Fruit fly (Drosophila melanogaster) whole organism, prepupa: ENCODE results near the gene ben.
"Not testable (repeated sequence)": the region's sequence is repeated elsewhere in the genome, so short reads cannot be mapped to it uniquely, and the experiment has no call there.

Experiments used
- Blimp-1 ChIP-seq: fragments of 200-800 bp; sonication (Bioruptor generic); optimal IDR thresholded peaks from 3 replicates; lab custom pipeline; 2017; ENCODE audit warnings: missing biosample characterization, missing genetic modification characterization, mild to moderate bottlenecking, moderate library complexity, missing genetic modification reagents
- CG10631 ChIP-seq: fragments of 200-800 bp; sonication (Bioruptor generic); optimal IDR thresholded peaks from 2 replicates; lab custom pipeline; 2016; ENCODE audit warnings: missing biosample characterization, missing genetic modification characterization
- CG10669 ChIP-seq: fragments of 200-800 bp; sonication (Bioruptor generic); optimal IDR thresholded peaks from 3 replicates; lab custom pipeline; 2018; ENCODE audit warnings: missing biosample characterization, mild to moderate bottlenecking, missing genetic modification characterization, moderate library complexity
- CG11762 ChIP-seq: fragments of 200-800 bp; sonication (Bioruptor generic); optimal IDR thresholded peaks from 3 replicates; lab custom pipeline; 2016; ENCODE audit warnings: missing biosample characterization, missing genetic modification characterization; ENCODE audit not compliant: insufficient read depth
- CG16779 ChIP-seq: fragments of 200-800 bp; sonication (Bioruptor generic); optimal IDR thresholded peaks from 3 replicates; lab custom pipeline; 2017; ENCODE audit warnings: missing biosample characterization, mild to moderate bottlenecking, missing genetic modification characterization
- CG3032 ChIP-seq: fragments of 200-800 bp; optimal IDR thresholded peaks from 2 replicates; lab custom pipeline; 2019; ENCODE audit warnings: missing biosample characterization, mild to moderate bottlenecking, missing genetic modification characterization, moderate library complexity
- CG31627 ChIP-seq: fragments of 200-800 bp; sonication (Bioruptor generic); optimal IDR thresholded peaks from 3 replicates; lab custom pipeline; 2016; ENCODE audit warnings: missing biosample characterization, missing genetic modification characterization
- CG32006 ChIP-seq: fragments of 200-800 bp; sonication (Bioruptor generic); optimal IDR thresholded peaks from 3 replicates; lab custom pipeline; 2017; ENCODE audit warnings: missing biosample characterization, mild to moderate bottlenecking, missing genetic modification characterization
- CG34406 ChIP-seq: fragments of 200-800 bp; sonication (Bioruptor generic); optimal IDR thresholded peaks from 3 replicates; lab custom pipeline; 2016; ENCODE audit warnings: missing biosample characterization, missing genetic modification characterization
- CG4318 ChIP-seq: fragments of 200-800 bp; sonication (Bioruptor generic); optimal IDR thresholded peaks from 3 replicates; lab custom pipeline; 2017; ENCODE audit warnings: missing biosample characterization, mild to moderate bottlenecking, missing genetic modification characterization
- CG6163 ChIP-seq: fragments of 200-800 bp; sonication (Bioruptor generic); IDR thresholded peaks from 3 replicates; pipeline ENCODE4 v1.3.6; 2022; ENCODE audit warnings: missing biosample characterization, missing genetic modification characterization
- CG6792 ChIP-seq: fragments of 200-800 bp; sonication (Bioruptor generic); optimal IDR thresholded peaks from 3 replicates; lab custom pipeline; 2016; ENCODE audit warnings: missing biosample characterization, missing genetic modification characterization
- CG6808 ChIP-seq: fragments of 200-800 bp; sonication (Bioruptor generic); optimal IDR thresholded peaks from 3 replicates; lab custom pipeline; 2017; ENCODE audit warnings: missing biosample characterization, missing genetic modification characterization, mild to moderate bottlenecking, moderate library complexity, missing genetic modification reagents
- CG7368 ChIP-seq: fragments of 200-800 bp; sonication (Bioruptor generic); optimal IDR thresholded peaks from 3 replicates; lab custom pipeline; 2016; ENCODE audit warnings: missing biosample characterization, missing genetic modification characterization
- CG8119 ChIP-seq: fragments of 200-800 bp; sonication (Bioruptor generic); IDR thresholded peaks from 3 replicates; pipeline ENCODE4 v1.3.6; 2022; ENCODE audit warnings: missing biosample characterization, missing genetic modification characterization
- Eip75B ChIP-seq: fragments of 200-800 bp; sonication (Bioruptor generic); optimal IDR thresholded peaks from 3 replicates; lab custom pipeline; 2016; ENCODE audit warnings: missing biosample characterization, missing genetic modification characterization
- Eip78C ChIP-seq: fragments of 200-800 bp; sonication (Bioruptor generic); peaks from one replicate; lab custom pipeline; 2016; ENCODE audit warnings: missing biosample characterization, missing genetic modification characterization
- Ets96B ChIP-seq: fragments of 200-800 bp; optimal IDR thresholded peaks from 2 replicates; lab custom pipeline; 2019; ENCODE audit warnings: missing biosample characterization, mild to moderate bottlenecking, missing genetic modification characterization, moderate library complexity
- Gug ChIP-seq: fragments of 200-800 bp; sonication (Bioruptor generic); IDR thresholded peaks from 2 replicates; pipeline ENCODE4 v1.3.6; 2022; ENCODE audit warnings: missing biosample characterization, missing genetic modification characterization
- Hr39 ChIP-seq: fragments of 200-800 bp; sonication (Bioruptor generic); optimal IDR thresholded peaks from 2 replicates; lab custom pipeline; 2016; ENCODE audit warnings: missing biosample characterization, missing genetic modification characterization
- Hr4 ChIP-seq: fragments of 200-800 bp; sonication (Bioruptor generic); optimal IDR thresholded peaks from 3 replicates; lab custom pipeline; 2016; ENCODE audit warnings: missing biosample characterization, missing genetic modification characterization
- Lpt ChIP-seq: fragments of 200-800 bp; sonication (Bioruptor generic); optimal IDR thresholded peaks from 3 replicates; lab custom pipeline; 2016; ENCODE audit warnings: missing biosample characterization, missing genetic modification characterization
- Sox102F ChIP-seq: fragments of 200-800 bp; sonication (Bioruptor generic); optimal IDR thresholded peaks from 2 replicates; lab custom pipeline; 2016; ENCODE audit warnings: missing biosample characterization, mild to moderate bottlenecking, missing genetic modification characterization
- Sox14 ChIP-seq: fragments of 200-800 bp; sonication (Bioruptor generic); optimal IDR thresholded peaks from 3 replicates; lab custom pipeline; 2016; ENCODE audit warnings: missing biosample characterization, missing genetic modification characterization
- achi ChIP-seq: fragments of 200-800 bp; sonication (Bioruptor generic); optimal IDR thresholded peaks from 3 replicates; lab custom pipeline; 2016; ENCODE audit warnings: missing biosample characterization, missing genetic modification characterization
- acj6 ChIP-seq: fragments of 200-800 bp; sonication (Bioruptor generic); optimal IDR thresholded peaks from 3 replicates; lab custom pipeline; 2016; ENCODE audit warnings: missing biosample characterization, missing genetic modification characterization
- cyc ChIP-seq: fragments of 200-800 bp; sonication (Bioruptor generic); optimal IDR thresholded peaks from 3 replicates; lab custom pipeline; 2016; ENCODE audit warnings: missing biosample characterization, missing genetic modification characterization
- dac ChIP-seq: fragments of 200-800 bp; sonication (Bioruptor generic); optimal IDR thresholded peaks from 2 replicates; lab custom pipeline; 2017; ENCODE audit warnings: missing biosample characterization, mild to moderate bottlenecking, missing genetic modification characterization
- eg ChIP-seq: fragments of 200-800 bp; sonication (Bioruptor generic); IDR thresholded peaks from 3 replicates; pipeline ENCODE4 v1.3.6; 2022; ENCODE audit warnings: missing biosample characterization, missing genetic modification characterization
- esn ChIP-seq: fragments of 200-800 bp; sonication (Bioruptor generic); optimal IDR thresholded peaks from 2 replicates; lab custom pipeline; 2016; ENCODE audit warnings: missing biosample characterization, mild to moderate bottlenecking, missing genetic modification characterization, moderate library complexity
- fd59A ChIP-seq: fragments of 200-800 bp; sonication (Bioruptor generic); optimal IDR thresholded peaks from 2 replicates; lab custom pipeline; 2017; ENCODE audit warnings: missing biosample characterization, mild to moderate bottlenecking, missing genetic modification characterization, missing genetic modification reagents
- fd85E ChIP-seq: fragments of 200-800 bp; sonication (Bioruptor generic); optimal IDR thresholded peaks from 3 replicates; lab custom pipeline; 2016; ENCODE audit warnings: missing biosample characterization, missing genetic modification characterization
- fkh ChIP-seq: fragments of 200-800 bp; sonication (Bioruptor generic); optimal IDR thresholded peaks from 3 replicates; lab custom pipeline; 2017; ENCODE audit warnings: missing biosample characterization, mild to moderate bottlenecking, missing genetic modification characterization, moderate library complexity
- salr ChIP-seq, 2 experiments: fragments of 200-800 bp; sonication (Bioruptor generic); optimal IDR thresholded peaks; 3 replicates each; lab custom pipeline; 2016 to 2018; ENCODE audit warnings: missing biosample characterization in 2 of 2, missing genetic modification characterization in 2 of 2, mild to moderate bottlenecking in 1 of 2
- spab ChIP-seq: fragments of 200-800 bp; sonication (Bioruptor generic); optimal IDR thresholded peaks from 2 replicates; lab custom pipeline; 2017; ENCODE audit warnings: missing biosample characterization, mild to moderate bottlenecking, missing genetic modification characterization, missing genetic modification reagents
- ss ChIP-seq, 2 experiments: fragments of 200-800 bp; sonication (Bioruptor generic); optimal IDR thresholded peaks; 2 replicates in 1 of 2; 3 replicates in 1 of 2; lab custom pipeline; 2017 to 2018; ENCODE audit warnings: mild to moderate bottlenecking in 2 of 2, missing biosample characterization in 2 of 2, missing genetic modification characterization in 2 of 2, moderate library complexity in 1 of 2
- svp ChIP-seq: fragments of 200-800 bp; sonication (Bioruptor generic); peaks from one replicate; lab custom pipeline; 2016; ENCODE audit warnings: missing biosample characterization, missing genetic modification characterization

The ben gene

dm6 chrX:13994783-13995341 is 1.3 kb upstream of the ben start (continued):
- TF ChIP-seq salr (GFP tag; optimal IDR thresholded peaks at IDR 0.05; lab: Kevin White, UChicago) (peak; percentile 29 to 79), Lpt (peak; percentile 78), Hr4 (no peak), svp (GFP tag; lab: Kevin White, UChicago) (peak; percentile 58), CG6163 (peak; percentile 84), cyc (no peak), Sox102F (GFP tag; lab: Kevin White, UChicago) (peak; percentile 11), Hr39 (no peak), CG6792 (GFP tag; lab: Kevin White, UChicago) (peak; percentile 42), CG7368 (GFP tag; lab: Kevin White, UChicago) (peak; percentile 57), spab (GFP tag; lab: Kevin White, UChicago) (peak; percentile 55), acj6 (GFP tag; lab: Kevin White, UChicago) (no peak), Eip75B (GFP tag; lab: Kevin White, UChicago) (peak; percentile 23), achi (GFP tag; lab: Kevin White, UChicago) (peak; percentile 39), CG34406 (GFP tag; lab: Kevin White, UChicago) (peak; percentile 65), esn (no peak), fd59A (GFP tag; lab: Kevin White, UChicago) (peak; percentile 47), Gug (GFP tag; lab: Robert Waterston, UW) (peak; percentile 36; the same call in 1 of the 2 replicates), CG3032 (tag; lab: Kevin White, UChicago) (peak; percentile 41), CG4318 (GFP tag; lab: Kevin White, UChicago) (no peak), dac (GFP tag; lab: Kevin White, UChicago) (peak; percentile 0), CG10631 (GFP tag; lab: Kevin White, UChicago) (peak; percentile 32), CG32006 (GFP tag; lab: Kevin White, UChicago) (peak; percentile 41), fd85E (GFP tag; lab: Kevin White, UChicago) (peak; percentile 61), CG6808 (peak; percentile 88), eg (GFP tag; lab: Robert Waterston, UW) (peak; percentile 71; the same call in 2 of the 3 replicates), CG10669 (GFP tag; lab: Kevin White, UChicago) (peak; percentile 73)

dm6 chrX:13996724-13997281 is 658 bp downstream of the ben start:
- no peak for TF ChIP-seq Sox102F (GFP tag; lab: Kevin White, UChicago)
- TF ChIP-seq CG6163 = peak; percentile 67; the same call in 2 of the 3 replicates
- peak in 1 of 2 experiments; percentile 16 for TF ChIP-seq ss (GFP tag; optimal IDR thresholded peaks at IDR 0.05; lab: Kevin White, UChicago)
- TF ChIP-seq CG8119 = no peak
- peak; percentile 63 for TF ChIP-seq Sox14 (GFP tag; lab: Kevin White, UChicago)
- TF ChIP-seq Eip78C (GFP tag; lab: Kevin White, UChicago) = peak; percentile 19
- TF ChIP-seq eg (GFP tag; lab: Robert Waterston, UW) = 0 out of 3 replicates have a peak, but pooled peaks have one; percentile 22

- TF ChIP-seq CG31627 (GFP tag; lab: Kevin White, UChicago); CG8119; achi (GFP tag; lab: Kevin White, UChicago): not testable (repeated sequence)
Measured at dm6 chrX:13999910-14000309, 3.8 kb downstream of the ben start, which contains the start of gene Ste12DOR. Ste12DOR (plus strand) TSS chrX:14000210.

- TF ChIP-seq esn = no peak
- no peak for TF ChIP-seq Ets96B (tag; lab: Kevin White, UChicago)
- TF ChIP-seq Sox14 (GFP tag; lab: Kevin White, UChicago) = no peak
- no peak for TF ChIP-seq CG32006 (GFP tag; lab: Kevin White, UChicago)
- no peak for TF ChIP-seq Blimp-1
- no peak for TF ChIP-seq CG11762 (GFP tag; lab: Kevin White, UChicago)
- peak; percentile 21 for TF ChIP-seq fkh
- TF ChIP-seq CG16779 (tag; lab: Kevin White, UChicago) = no peak
- TF ChIP-seq, all 60 proteins: peak for 1
Measured at dm6 chrX:14014177-14014576, 18.0 kb downstream of the ben start.
